Worm (Caenorhabditis elegans): ENCODE data around the gene F14H8.2.
A peak's percentile ranks its signal among the peaks of the same experiment; 100 is the strongest.

Gene F14H8.2

ce11 chrV:15004800-15005199 is 15.3 kb downstream of the F14H8.2 start, which contains the start of gene hrde-2:
Gene hrde-2, plus strand, starts transcription at chrV:15005100.
- no peak for TF ChIP-seq skn-1 (tag; optimal IDR thresholded peaks at IDR 0.05)

ce11 chrV:15002184-15002690 is 17.9 kb downstream of the F14H8.2 start, which contains the start of the genes fib-1 and mut-15:
Gene fib-1, minus strand, starts transcription at chrV:15002223.
Gene mut-15, plus strand, starts transcription at chrV:15002543.
- TF ChIP-seq zag-1 (tag; optimal IDR thresholded peaks at IDR 0.05): peak; percentile 83
- no peak for TF ChIP-seq ama-1 (optimal IDR thresholded peaks at IDR 0.05)
- peak; percentile 93 for TF ChIP-seq unc-55 (GFP tag; optimal IDR thresholded peaks at IDR 0.05)
- TF ChIP-seq ztf-1 (GFP tag; conservative IDR thresholded peaks at IDR 0.05): no peak
- no peak for TF ChIP-seq nhr-10 (tag; optimal IDR thresholded peaks at IDR 0.05)
- peak; percentile 45 for TF ChIP-seq ZK546.5 (tag; optimal IDR thresholded peaks at IDR 0.05)
- TF ChIP-seq mbf-1 (tag; optimal IDR thresholded peaks at IDR 0.05): no peak
- no peak for TF ChIP-seq dmd-4 (tag; optimal IDR thresholded peaks at IDR 0.05)
- no peak for TF ChIP-seq skn-1 (tag; optimal IDR thresholded peaks at IDR 0.05)
- no peak for TF ChIP-seq alr-1 (tag; optimal IDR thresholded peaks at IDR 0.05)
- no peak for TF ChIP-seq ztf-11 (tag; optimal IDR thresholded peaks at IDR 0.05)
- TF ChIP-seq ztf-4 (tag; optimal IDR thresholded peaks at IDR 0.05): peak; percentile 70
- peak; percentile 93 for TF ChIP-seq sma-9 (GFP tag; optimal IDR thresholded peaks at IDR 0.05)
- no peak for TF ChIP-seq sma-9 (tag; optimal IDR thresholded peaks at IDR 0.05)
- peak; percentile 96 for TF ChIP-seq nhr-129 (tag; optimal IDR thresholded peaks at IDR 0.05)
- TF ChIP-seq egl-27 (tag; optimal IDR thresholded peaks at IDR 0.05): peak; percentile 77
- peak; percentile 82 for TF ChIP-seq sem-4 (tag; optimal IDR thresholded peaks at IDR 0.05)
- peak; percentile 68 for TF ChIP-seq R02D3.7 (tag; optimal IDR thresholded peaks at IDR 0.05)
- peak; percentile 69 for TF ChIP-seq fos-1 (tag; optimal IDR thresholded peaks at IDR 0.05)
- peak; percentile 21 for TF ChIP-seq nhr-77 (tag; optimal IDR thresholded peaks at IDR 0.05)
- peak; percentile 91 to 98 for TF ChIP-seq lsy-2 (tag; optimal IDR thresholded peaks at IDR 0.05)
- peak; percentile 39 for TF ChIP-seq blmp-1 (tag; optimal IDR thresholded peaks at IDR 0.05; ENCODE audit: insufficient read depth)
- peak; percentile 92 for TF ChIP-seq F13H6.1 (tag; optimal IDR thresholded peaks at IDR 0.05)
- TF ChIP-seq C34F6.9 (tag; optimal IDR thresholded peaks at IDR 0.05): peak; percentile 93
- TF ChIP-seq lin-13 (GFP tag; optimal IDR thresholded peaks at IDR 0.05): peak; percentile 89
- no peak for TF ChIP-seq nhr-12 (tag; optimal IDR thresholded peaks at IDR 0.05)
- no peak for TF ChIP-seq nhr-237 (tag; optimal IDR thresholded peaks at IDR 0.05)
- TF ChIP-seq crh-2 (tag; optimal IDR thresholded peaks at IDR 0.05): peak; percentile 87
- TF ChIP-seq unc-39 (tag; optimal IDR thresholded peaks at IDR 0.05): no peak
- TF ChIP-seq lin-39 (tag; optimal IDR thresholded peaks at IDR 0.05): no peak
- peak; percentile 26 for TF ChIP-seq nhr-11 (tag; optimal IDR thresholded peaks at IDR 0.05)
- TF ChIP-seq ceh-82 (tag; optimal IDR thresholded peaks at IDR 0.05): peak; percentile 15
- no peak for TF ChIP-seq nhr-23 (tag; optimal IDR thresholded peaks at IDR 0.05)
- peak; percentile 38 for TF ChIP-seq ceh-16 (tag; optimal IDR thresholded peaks at IDR 0.05)
- TF ChIP-seq lin-11 (tag; optimal IDR thresholded peaks at IDR 0.05): peak; percentile 86
- peak in 1 of 2 experiments; percentile 33 for TF ChIP-seq mdl-1 (tag; optimal IDR thresholded peaks at IDR 0.05)
- TF ChIP-seq unc-62 (GFP tag; optimal IDR thresholded peaks at IDR 0.05): no peak
- peak; percentile 95 for TF ChIP-seq sma-3 (GFP tag; optimal IDR thresholded peaks at IDR 0.05)
- peak; percentile 91 for TF ChIP-seq nhr-25 (tag; optimal IDR thresholded peaks at IDR 0.05)
- TF ChIP-seq elt-3 (tag; optimal IDR thresholded peaks at IDR 0.05): no peak
- peak; percentile 89 for TF ChIP-seq gmeb-1 (tag; optimal IDR thresholded peaks at IDR 0.05)
- peak; percentile 90 for TF ChIP-seq mab-5 (tag; optimal IDR thresholded peaks at IDR 0.05)
- no peak for TF ChIP-seq nhr-6 (tag; optimal IDR thresholded peaks at IDR 0.05)
- peak; percentile 83 for TF ChIP-seq snpc-4 (tag; optimal IDR thresholded peaks at IDR 0.05)
- peak; percentile 5 for TF ChIP-seq Y55F3AM.14 (GFP tag; optimal IDR thresholded peaks at IDR 0.05)
- TF ChIP-seq nhr-21 (tag; optimal IDR thresholded peaks at IDR 0.05): peak; percentile 84
- no peak for TF ChIP-seq elt-1 (tag; optimal IDR thresholded peaks at IDR 0.05)
- no peak for TF ChIP-seq aly-2 (tag; optimal IDR thresholded peaks at IDR 0.05)
- TF ChIP-seq peb-1 (tag; optimal IDR thresholded peaks at IDR 0.05): no peak

Data from whole organism, L2 larva.